Worm (Caenorhabditis elegans) whole organism, young adult: ENCODE results near the gene srv-22.

Source experiments
- ZK185.1 ChIP-seq: sonication (generic microtip); optimal IDR thresholded peaks from 2 replicates; lab custom pipeline; 2016; ENCODE audit warnings: mild to moderate bottlenecking, missing genetic modification characterization, missing compliant biosample characterization; ENCODE audit not compliant: poor library complexity, severe bottlenecking
- hlh-26 ChIP-seq: fragments of 200-800 bp; sonication (Bioruptor generic); conservative IDR thresholded peaks from 2 replicates; pipeline ENCODE4 v1.3.6; 2022; ENCODE audit warnings: missing genetic modification reagents, missing genetic modification characterization, missing compliant biosample characterization

- TF ChIP-seq hlh-26 (GFP tag; lab: Robert Waterston, UW) (no peak), ZK185.1 (tag; lab: Kevin White, UChicago) (no peak)
These were observed 4.7 kb upstream of the srv-22 start, which contains the start of gene H04M03.11 for ce11 chrIV:5884500-5884899.
